Worm (Caenorhabditis elegans) whole organism, L1 larva: ENCODE results near the gene R102.4.

Experiments
- hlh-17 ChIP-seq: fragments of 200-800 bp; sonication (Bioruptor generic); optimal IDR thresholded peaks from 2 replicates; lab custom pipeline; 2018; ENCODE audit warnings: missing genetic modification characterization, mild to moderate bottlenecking, missing compliant biosample characterization, moderate library complexity, borderline replicate concordance
- lin-15B ChIP-seq: fragments of 150-350 bp; sonication (generic microtip); optimal IDR thresholded peaks from 3 replicates; lab custom pipeline; 2014; ENCODE audit warnings: missing biosample characterization, missing genetic modification characterization
- lir-3 ChIP-seq: sonication (generic microtip); optimal IDR thresholded peaks from 2 replicates; lab custom pipeline; 2016; ENCODE audit warnings: mild to moderate bottlenecking, missing genetic modification characterization, moderate library complexity, missing compliant biosample characterization; ENCODE audit not compliant: poor library complexity
- nhr-11 ChIP-seq: fragments of 150-350 bp; optimal IDR thresholded peaks from 2 replicates; lab custom pipeline; 2014; ENCODE audit warnings: missing biosample characterization, missing genetic modification characterization
- pag-3 ChIP-seq: sonication (generic microtip); optimal IDR thresholded peaks from 2 replicates; lab custom pipeline; 2017; ENCODE audit warnings: missing genetic modification characterization, mild to moderate bottlenecking, missing compliant biosample characterization, antibody characterized with exemption, borderline replicate concordance; ENCODE audit not compliant: insufficient read depth
- sox-4 ChIP-seq: sonication (generic microtip); optimal IDR thresholded peaks from 2 replicates; lab custom pipeline; 2016; ENCODE audit warnings: missing genetic modification characterization, missing compliant biosample characterization
- unc-62 ChIP-seq: fragments of 150-350 bp; optimal IDR thresholded peaks from 2 replicates; lab custom pipeline; 2014; ENCODE audit warnings: missing biosample characterization, missing genetic modification reagents, missing genetic modification characterization
- ztf-11 ChIP-seq, 2 experiments: sonication (generic microtip); optimal IDR thresholded peaks; 2 replicates each; lab custom pipeline; 2016 to 2017; ENCODE audit warnings: missing genetic modification characterization in 2 of 2, missing biosample characterization in 1 of 2, missing compliant biosample characterization in 1 of 2

DNA sequence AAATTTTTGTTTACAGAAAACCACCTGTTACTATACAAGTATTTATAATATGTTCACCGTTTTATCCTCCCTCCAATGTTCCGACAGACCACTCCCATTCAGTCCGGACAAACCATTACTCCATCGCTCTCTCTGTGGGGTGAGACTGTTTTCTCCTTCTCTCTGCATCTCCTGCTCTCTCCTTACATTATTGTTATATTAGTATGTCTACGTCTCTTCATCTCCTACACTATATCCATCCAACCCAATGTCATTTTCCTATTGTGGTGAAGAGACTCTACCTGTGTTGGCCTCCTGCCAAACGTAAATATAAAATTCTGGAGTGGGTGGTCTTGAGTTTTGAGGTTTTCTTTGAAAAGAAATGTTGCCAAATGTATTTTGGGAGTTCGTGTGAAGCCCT lies 19.5 kb upstream of the R102.4 start:
- no peak for TF ChIP-seq ztf-11 (tag; optimal IDR thresholded peaks at IDR 0.05; lab: Kevin White, UChicago)
- TF ChIP-seq lin-15B (tag; lab: Kevin White, UChicago), result no peak
- no peak for TF ChIP-seq nhr-11 (tag; lab: Kevin White, UChicago)
- TF ChIP-seq hlh-17 (GFP tag; lab: Kevin White, UChicago), result no peak
- no peak for TF ChIP-seq sox-4
- TF ChIP-seq lir-3 (tag; lab: Kevin White, UChicago), result no peak
- TF ChIP-seq unc-62 (GFP tag; lab: Kevin White, UChicago), result no peak
- TF ChIP-seq pag-3 (tag; lab: Kevin White, UChicago), result no peak
